Worm (Caenorhabditis elegans): ENCODE measurements around the gene F58H1.8.

Gene F58H1.8

DNA sequence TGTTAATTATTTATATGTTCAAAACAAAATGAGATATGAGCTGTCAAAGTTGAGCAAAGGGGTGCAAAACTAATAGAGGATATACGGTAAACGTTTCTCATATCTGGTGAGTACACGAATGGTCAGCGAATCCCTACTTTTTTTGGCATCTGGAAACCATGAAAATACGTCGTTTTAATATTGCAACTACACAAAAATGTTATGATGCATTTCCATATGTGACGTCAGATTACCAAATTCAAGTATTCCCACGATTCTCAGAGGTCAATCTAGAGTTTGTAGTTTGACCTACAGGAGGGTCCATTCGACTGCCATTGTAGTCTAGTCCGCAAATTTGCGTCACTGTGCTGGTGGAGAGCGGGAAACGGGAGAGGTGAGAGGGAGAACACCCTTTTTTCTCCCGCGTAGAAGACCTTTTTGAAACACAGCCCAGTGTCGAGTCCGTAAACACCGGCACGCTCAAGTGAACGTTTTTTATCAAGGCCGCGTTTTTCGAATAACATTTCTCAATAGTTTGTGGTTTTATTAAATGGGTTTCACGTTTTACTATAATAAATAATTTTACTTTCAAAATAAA, 38.5 kb upstream of the F58H1.8 start (continued):
- peak; percentile 14 to 49 for TF ChIP-seq lsy-2 (tag; optimal IDR thresholded peaks at IDR 0.05)
- TF ChIP-seq unc-98 (GFP tag; IDR thresholded peaks at IDR 0.05), result no peak
- TF ChIP-seq pax-3 (tag; optimal IDR thresholded peaks at IDR 0.05), result no peak
- TF ChIP-seq hlh-17 (GFP tag; optimal IDR thresholded peaks at IDR 0.05; ENCODE audit: borderline replicate concordance), result no peak
- TF ChIP-seq irx-1 (tag; optimal IDR thresholded peaks at IDR 0.05), result no peak
- no peak for TF ChIP-seq ceh-88 (GFP tag; IDR thresholded peaks at IDR 0.05)
- TF ChIP-seq pag-3 (tag; optimal IDR thresholded peaks at IDR 0.05; ENCODE audit: borderline replicate concordance, insufficient read depth), result no peak
- TF ChIP-seq nhr-76 (tag; optimal IDR thresholded peaks at IDR 0.05), result no peak
- TF ChIP-seq sup-37 (GFP tag; optimal IDR thresholded peaks at IDR 0.05), result no peak
- no peak for TF ChIP-seq nhr-77 (tag; optimal IDR thresholded peaks at IDR 0.05)
- no peak for TF ChIP-seq egl-27 (tag; optimal IDR thresholded peaks at IDR 0.05)
- TF ChIP-seq dpl-1 (GFP tag; optimal IDR thresholded peaks at IDR 0.05), result peak; percentile 69 to 82 (median 77)
- TF ChIP-seq hlh-4 (tag; optimal IDR thresholded peaks at IDR 0.05), result no peak
- TF ChIP-seq sox-4 (tag; optimal IDR thresholded peaks at IDR 0.05), result no peak
- TF ChIP-seq Y116A8C.19 (tag; optimal IDR thresholded peaks at IDR 0.05; ENCODE audit: borderline replicate concordance), result no peak
- no peak for TF ChIP-seq unc-86 (tag; optimal IDR thresholded peaks at IDR 0.05)
- no peak for TF ChIP-seq efl-3 (GFP tag; optimal IDR thresholded peaks at IDR 0.05)
- TF ChIP-seq fkh-4 (tag; optimal IDR thresholded peaks at IDR 0.05; ENCODE audit: borderline replicate concordance), result no peak
- peak; percentile 18 for TF ChIP-seq swsn-7 (tag; optimal IDR thresholded peaks at IDR 0.05)
- TF ChIP-seq alr-1 (tag; optimal IDR thresholded peaks at IDR 0.05; ENCODE audit: borderline replicate concordance), result no peak
- no peak for TF ChIP-seq fkh-8 (tag; optimal IDR thresholded peaks at IDR 0.05)
- no peak for TF ChIP-seq ces-1 (GFP tag; optimal IDR thresholded peaks at IDR 0.05)
- no peak for TF ChIP-seq nhr-237 (tag; optimal IDR thresholded peaks at IDR 0.05)
- no peak for TF ChIP-seq ama-1 (optimal IDR thresholded peaks at IDR 0.05)
- peak; percentile 60 for TF ChIP-seq mep-1 (tag; optimal IDR thresholded peaks at IDR 0.05)
- TF ChIP-seq lir-3 (tag; optimal IDR thresholded peaks at IDR 0.05; ENCODE audit: poor library complexity), result no peak
- no peak for TF ChIP-seq elt-2 (tag; optimal IDR thresholded peaks at IDR 0.05)
- no peak for TF ChIP-seq isw-1 (GFP tag; IDR thresholded peaks at IDR 0.05)
- no peak for TF ChIP-seq pqm-1 (tag; optimal IDR thresholded peaks at IDR 0.05)
- TF ChIP-seq nhr-71 (tag; optimal IDR thresholded peaks at IDR 0.05), result peak; percentile 40
- TF ChIP-seq ceh-8 (GFP tag; optimal IDR thresholded peaks at IDR 0.05), result no peak
- peak; percentile 51 to 84 for TF ChIP-seq lin-35 (GFP tag; optimal IDR thresholded peaks at IDR 0.05)
- no peak for TF ChIP-seq zip-4 (GFP tag; optimal IDR thresholded peaks at IDR 0.05)
- TF ChIP-seq nhr-12 (tag; optimal IDR thresholded peaks at IDR 0.05), result no peak
- peak; percentile 20 for TF ChIP-seq C16A3.4 (tag; optimal IDR thresholded peaks at IDR 0.05)
- no peak for TF ChIP-seq ceh-82 (tag; optimal IDR thresholded peaks at IDR 0.05)
- no peak for TF ChIP-seq mab-9 (GFP tag; IDR thresholded peaks at IDR 0.05)
- peak; percentile 76 for TF ChIP-seq F16B12.6 (tag; optimal IDR thresholded peaks at IDR 0.05)
- peak; percentile 5 for TF ChIP-seq nhr-47 (tag; optimal IDR thresholded peaks at IDR 0.05)
- TF ChIP-seq lin-15B (tag; optimal IDR thresholded peaks at IDR 0.05), result no peak
- TF ChIP-seq C04F5.9 (tag; optimal IDR thresholded peaks at IDR 0.05), result no peak
- TF ChIP-seq fkh-10 (GFP tag; optimal IDR thresholded peaks at IDR 0.05), result no peak
- no peak for TF ChIP-seq ceh-63 (GFP tag; optimal IDR thresholded peaks at IDR 0.05)
- no peak for TF ChIP-seq hpl-2 (GFP tag; optimal IDR thresholded peaks at IDR 0.05)
- no peak for TF ChIP-seq grh-1 (GFP tag; IDR thresholded peaks at IDR 0.05)
- peak; percentile 67 for TF ChIP-seq blmp-1 (tag; optimal IDR thresholded peaks at IDR 0.05)
- no peak for TF ChIP-seq ets-5 (GFP tag; IDR thresholded peaks at IDR 0.05)
- TF ChIP-seq skn-1 (tag; optimal IDR thresholded peaks at IDR 0.05), result no peak
- TF ChIP-seq unc-62 (GFP tag; optimal IDR thresholded peaks at IDR 0.05), result no peak
- TF ChIP-seq jun-1 (tag; optimal IDR thresholded peaks at IDR 0.05), result no peak
- TF ChIP-seq snpc-4 (tag; optimal IDR thresholded peaks at IDR 0.05), result no peak
- no peak for TF ChIP-seq unc-130 (tag; optimal IDR thresholded peaks at IDR 0.05)
